Fruit fly (Drosophila melanogaster) whole organism, embryonic: ENCODE measurements around the gene CG5346.
A peak's percentile ranks its signal among the peaks of the same experiment; 100 is the strongest.

ENCODE experiments used
- C15 ChIP-seq: fragments of 200-800 bp; sonication (Bioruptor generic); IDR thresholded peaks from 3 replicates; pipeline ENCODE4 v1.3.6; 2022; ENCODE audit warnings: missing biosample characterization, missing genetic modification characterization
- CG10959 ChIP-seq: fragments of 200-800 bp; sonication (Bioruptor generic); IDR thresholded peaks from 2 replicates; pipeline ENCODE4 v1.3.6; 2022; ENCODE audit warnings: missing biosample characterization, missing genetic modification characterization
- CG12769 ChIP-seq: fragments of 200-800 bp; sonication (Bioruptor generic); optimal IDR thresholded peaks from 2 replicates; lab custom pipeline; 2019; ENCODE audit warnings: missing biosample characterization, mild to moderate bottlenecking, missing genetic modification characterization, moderate library complexity
- CG13894 ChIP-seq: fragments of 200-800 bp; sonication (Bioruptor generic); optimal IDR thresholded peaks from 3 replicates; lab custom pipeline; 2018; ENCODE audit warnings: missing biosample characterization, mild to moderate bottlenecking, missing genetic modification characterization, moderate library complexity
- CG14710 ChIP-seq: fragments of 200-800 bp; sonication (Bioruptor generic); optimal IDR thresholded peaks from 3 replicates; lab custom pipeline; 2019; ENCODE audit warnings: missing biosample characterization, mild to moderate bottlenecking, missing genetic modification characterization, moderate library complexity
- CG15073 ChIP-seq: fragments of 200-800 bp; sonication (Bioruptor generic); optimal IDR thresholded peaks from 2 replicates; lab custom pipeline; 2016; ENCODE audit warnings: missing biosample characterization, missing genetic modification characterization
- CG15269 ChIP-seq: fragments of 200-800 bp; sonication (Bioruptor generic); optimal IDR thresholded peaks from 2 replicates; lab custom pipeline; 2018; ENCODE audit warnings: missing biosample characterization, mild to moderate bottlenecking, missing genetic modification characterization, moderate library complexity
- CG15601 ChIP-seq: fragments of 200-800 bp; sonication (Bioruptor generic); optimal IDR thresholded peaks from 3 replicates; lab custom pipeline; 2019; ENCODE audit warnings: missing biosample characterization, mild to moderate bottlenecking, missing genetic modification characterization, moderate library complexity
- CG15696 ChIP-seq: fragments of 200-800 bp; sonication (Bioruptor generic); optimal IDR thresholded peaks from 2 replicates; lab custom pipeline; 2019; ENCODE audit warnings: missing biosample characterization, mild to moderate bottlenecking, missing genetic modification characterization, moderate library complexity
- CG16863 ChIP-seq: fragments of 200-800 bp; sonication (Bioruptor generic); optimal IDR thresholded peaks from 3 replicates; lab custom pipeline; 2016; ENCODE audit warnings: missing biosample characterization, missing genetic modification characterization
- CG1832 ChIP-seq: fragments of 200-800 bp; sonication (Bioruptor generic); optimal IDR thresholded peaks from 2 replicates; lab custom pipeline; 2017; ENCODE audit warnings: missing biosample characterization, mild to moderate bottlenecking, missing genetic modification characterization, inconsistent platforms
- CG42726 ChIP-seq: fragments of 200-800 bp; sonication (Bioruptor generic); IDR thresholded peaks from 2 replicates; pipeline ENCODE4 v1.3.6; 2022; ENCODE audit warnings: missing biosample characterization, missing genetic modification characterization; ENCODE audit not compliant: partially characterized antibody
- CG4424 ChIP-seq: fragments of 200-800 bp; sonication (Bioruptor generic); optimal IDR thresholded peaks from 3 replicates; lab custom pipeline; 2016; ENCODE audit warnings: missing biosample characterization, missing genetic modification characterization
- CG6791 ChIP-seq: fragments of 200-800 bp; sonication (Bioruptor generic); IDR thresholded peaks from 3 replicates; pipeline ENCODE4 v1.3.6; 2022; ENCODE audit warnings: missing biosample characterization, missing genetic modification characterization; ENCODE audit not compliant: partially characterized antibody
- CG7357 ChIP-seq: fragments of 200-800 bp; sonication (Bioruptor generic); IDR thresholded peaks from 3 replicates; pipeline ENCODE4 v1.3.6; 2022; ENCODE audit warnings: missing biosample characterization, missing genetic modification characterization
- CG8944 ChIP-seq: fragments of 200-800 bp; sonication (Bioruptor generic); optimal IDR thresholded peaks from 3 replicates; lab custom pipeline; 2016; ENCODE audit warnings: missing biosample characterization, missing genetic modification characterization
- CTCF ChIP-seq: fragments of 200-800 bp; sonication (Bioruptor generic); optimal IDR thresholded peaks from 2 replicates; lab custom pipeline; 2017; ENCODE audit warnings: missing biosample characterization, mild to moderate bottlenecking, missing genetic modification characterization, moderate library complexity
- CoRest ChIP-seq: fragments of 200-800 bp; sonication (Bioruptor generic); optimal IDR thresholded peaks from 3 replicates; lab custom pipeline; 2018; ENCODE audit warnings: missing biosample characterization, mild to moderate bottlenecking, missing genetic modification characterization, moderate library complexity
- Deaf1 ChIP-seq: fragments of 200-800 bp; optimal IDR thresholded peaks from 3 replicates; lab custom pipeline; 2019; ENCODE audit warnings: missing biosample characterization, mild to moderate bottlenecking, missing genetic modification characterization, moderate library complexity
- Dip2 ChIP-seq: fragments of 200-800 bp; sonication (Bioruptor generic); IDR thresholded peaks from 2 replicates; pipeline ENCODE4 v1.3.6; 2022; ENCODE audit warnings: missing biosample characterization, missing genetic modification characterization
- Eip74EF ChIP-seq, 2 experiments: fragments of 200-800 bp in 1 of 2; fragments of >200 bp in 1 of 2; sonication (Bioruptor generic) in 1 of 2; optimal IDR thresholded peaks; 2 replicates each; lab custom pipeline; 2017 to 2019; ENCODE audit warnings: missing biosample characterization in 2 of 2, missing genetic modification characterization in 2 of 2, mild to moderate bottlenecking in 1 of 2, moderate library complexity in 1 of 2
- HLH3B ChIP-seq: fragments of 200-800 bp; sonication (Bioruptor generic); IDR thresholded peaks from 2 replicates; pipeline ENCODE4 v1.3.6; 2022; ENCODE audit warnings: missing biosample characterization, missing genetic modification characterization
- Med ChIP-seq: fragments of 200-800 bp; sonication (Bioruptor generic); peaks from one replicate; lab custom pipeline; 2016; ENCODE audit warnings: missing biosample characterization, missing genetic modification characterization, mild to moderate bottlenecking, inconsistent platforms, moderate library complexity
- Optix ChIP-seq: fragments of 200-800 bp; sonication (Bioruptor generic); IDR thresholded peaks from 3 replicates; pipeline ENCODE4 v1.3.6; 2022; ENCODE audit warnings: missing biosample characterization, missing genetic modification characterization
- Vsx1 ChIP-seq: fragments of 200-800 bp; sonication (Bioruptor generic); optimal IDR thresholded peaks from 2 replicates; lab custom pipeline; 2017; ENCODE audit warnings: missing biosample characterization, mild to moderate bottlenecking, missing genetic modification characterization, missing genetic modification reagents
- btn ChIP-seq: fragments of 200-800 bp; sonication (Bioruptor generic); optimal IDR thresholded peaks from 2 replicates; lab custom pipeline; 2016; ENCODE audit warnings: missing biosample characterization, missing genetic modification characterization
- chinmo ChIP-seq: fragments of 200-800 bp; sonication (Bioruptor generic); IDR thresholded peaks from 4 replicates; pipeline ENCODE4 v1.3.6; 2022; ENCODE audit warnings: missing biosample characterization, missing genetic modification characterization; ENCODE audit not compliant: partially characterized antibody
- crol ChIP-seq: fragments of 200-800 bp; sonication (Bioruptor generic); IDR thresholded peaks from 2 replicates; pipeline ENCODE4 v1.3.6; 2022; ENCODE audit warnings: missing biosample characterization, missing genetic modification characterization
- gcm ChIP-seq: fragments of 200-800 bp; sonication (Bioruptor generic); optimal IDR thresholded peaks from 2 replicates; lab custom pipeline; 2019; ENCODE audit warnings: missing biosample characterization, mild to moderate bottlenecking, missing genetic modification characterization, moderate library complexity
- lab ChIP-seq: fragments of 200-800 bp; sonication (Bioruptor generic); optimal IDR thresholded peaks from 3 replicates; lab custom pipeline; 2017; ENCODE audit warnings: missing biosample characterization, missing genetic modification characterization, mild to moderate bottlenecking, moderate library complexity, missing genetic modification reagents
- luna ChIP-seq: fragments of 200-800 bp; sonication (Bioruptor generic); optimal IDR thresholded peaks from 2 replicates; lab custom pipeline; 2016; ENCODE audit warnings: missing biosample characterization, missing genetic modification characterization
- nmo ChIP-seq: fragments of 200-800 bp; sonication (Bioruptor generic); optimal IDR thresholded peaks from 2 replicates; lab custom pipeline; 2018; ENCODE audit warnings: missing biosample characterization, mild to moderate bottlenecking, missing genetic modification characterization, moderate library complexity
- sd ChIP-seq: fragments of 200-800 bp; sonication (Bioruptor generic); optimal IDR thresholded peaks from 3 replicates; lab custom pipeline; 2018; ENCODE audit warnings: missing biosample characterization, mild to moderate bottlenecking, missing genetic modification characterization, moderate library complexity
- sens ChIP-seq: fragments of 200-800 bp; sonication (Bioruptor generic); peaks from one replicate; lab custom pipeline; 2016; ENCODE audit warnings: missing biosample characterization, missing genetic modification characterization
- sim ChIP-seq: fragments of 200-800 bp; sonication (Bioruptor generic); IDR thresholded peaks from 2 replicates; pipeline ENCODE4 v1.3.6; 2022; ENCODE audit warnings: missing biosample characterization, missing genetic modification characterization
- stc ChIP-seq: fragments of 200-800 bp; sonication (Bioruptor generic); IDR thresholded peaks from 2 replicates; pipeline ENCODE4 v1.3.6; 2022; ENCODE audit warnings: missing biosample characterization, missing genetic modification characterization
- zfh1 ChIP-seq: fragments of 200-800 bp; sonication (Bioruptor generic); IDR thresholded peaks from 3 replicates; pipeline ENCODE4 v1.3.6; 2022; ENCODE audit warnings: missing biosample characterization, missing genetic modification characterization

The CG5346 gene

dm6 chr3R:22569888-22570287, 41.4 kb upstream of the CG5346 start, which contains the start of gene CG33110 (continued):
- TF ChIP-seq CG15696 = no peak
- TF ChIP-seq CG16863 = no peak

dm6 chr3R:22568508-22568907, 40.0 kb upstream of the CG5346 start:
- TF ChIP-seq nmo (no peak), HLH3B (no peak), CG1832 (GFP tag; lab: Kevin White, UChicago) (no peak), C15 (GFP tag; lab: Robert Waterston, UW) (no peak), CoRest (no peak), CG12769 (tag; lab: Kevin White, UChicago) (peak; percentile 77), sd (tag; lab: Kevin White, UChicago) (peak; percentile 78), CG13894 (tag; lab: Kevin White, UChicago) (peak; percentile 60), CG6791 (GFP tag; lab: Robert Waterston, UW) (no peak), Med (peak; percentile 24), luna (GFP tag; lab: Kevin White, UChicago) (no peak)

dm6 chr3R:22565732-22566131, 37.3 kb upstream of the CG5346 start:
- TF ChIP-seq zfh1 (GFP tag; lab: Robert Waterston, UW) (no peak), stc (GFP tag; lab: Robert Waterston, UW) (no peak), CG15696 (no peak), CG15601 (tag; lab: Kevin White, UChicago) (no peak), CG10959 (no peak), CG12769 (tag; lab: Kevin White, UChicago) (peak; percentile 1), Eip74EF (GFP tag; optimal IDR thresholded peaks at IDR 0.05; lab: Kevin White, UChicago) (peak in 1 of 2 experiments; percentile 86), lab (no peak), CG14710 (no peak), chinmo (GFP tag; lab: Robert Waterston, UW) (peak; percentile 63; the same call in 2 of the 4 replicates), gcm (GFP tag; lab: Kevin White, UChicago) (no peak), sd (tag; lab: Kevin White, UChicago) (peak; percentile 28), Vsx1 (GFP tag; lab: Kevin White, UChicago) (no peak), CG13894 (tag; lab: Kevin White, UChicago) (peak; percentile 99)

- TF ChIP-seq sens (GFP tag; lab: Kevin White, UChicago) (peak; percentile 38), Dip2 (peak; percentile 84), sim (GFP tag; lab: Robert Waterston, UW) (no peak), CTCF (peak; percentile 90)
These were observed 36.2 kb upstream of the CG5346 start for dm6 chr3R:22564707-22565106.

- peak; percentile 90 for TF ChIP-seq chinmo (GFP tag; lab: Robert Waterston, UW)
- TF ChIP-seq Optix (GFP tag; lab: Robert Waterston, UW) = no peak
- TF ChIP-seq Eip74EF (GFP tag; optimal IDR thresholded peaks at IDR 0.05; lab: Kevin White, UChicago) = peak in 1 of 2 experiments; percentile 90
These were observed 35.6 kb upstream of the CG5346 start for dm6 chr3R:22564076-22564475.

dm6 chr3R:22562502-22562901, 34.0 kb upstream of the CG5346 start, which contains the start of gene sit:
sit (minus strand) TSS chr3R:22562572.
- TF ChIP-seq CG8944 (no peak), CG4424 (GFP tag; lab: Kevin White, UChicago) (no peak), CG13894 (tag; lab: Kevin White, UChicago) (peak; percentile 98), CG15073 (GFP tag; lab: Kevin White, UChicago) (no peak), Deaf1 (tag; lab: Kevin White, UChicago) (peak; percentile 22), btn (GFP tag; lab: Kevin White, UChicago) (no peak), chinmo (GFP tag; lab: Robert Waterston, UW) (0 out of 4 replicates have a peak, but pooled peaks have one; percentile 58), crol (GFP tag; lab: Robert Waterston, UW) (no peak), CG15269 (tag; lab: Kevin White, UChicago) (peak; percentile 7), CG42726 (GFP tag; lab: Robert Waterston, UW) (no peak), CG7357 (no peak)
- TF ChIP-seq, all 482 proteins: peak for 4
